Worm (Caenorhabditis elegans): ENCODE results near the gene hot-9.

The hot-9 gene

DNA sequence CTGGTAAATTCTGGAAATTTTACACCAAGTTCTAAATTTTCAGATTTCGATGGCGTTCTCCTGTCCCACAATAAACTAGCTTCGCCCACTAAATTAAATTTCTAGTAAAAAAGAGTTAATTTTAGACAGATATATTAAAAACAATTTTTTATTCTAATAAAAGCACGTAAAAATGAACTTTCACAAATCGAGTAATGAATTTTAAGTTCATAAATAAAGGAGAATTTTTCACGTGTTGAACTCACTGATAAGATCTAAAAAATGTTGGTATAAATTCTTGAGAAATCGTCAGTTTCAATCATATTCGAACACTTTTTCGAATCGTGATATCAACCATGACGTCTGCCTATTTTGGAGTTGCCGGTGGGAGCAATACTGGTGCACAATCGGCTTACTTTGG is 49.4 kb downstream of the hot-9 start, which contains the start of gene ssq-2:
Gene ssq-2, plus strand, starts transcription at position 301 of the 400 bp plus-strand sequence.
- TF ChIP-seq xbp-1 (tag; optimal IDR thresholded peaks at IDR 0.05) (no peak), nhr-76 (tag; optimal IDR thresholded peaks at IDR 0.05) (no peak), ceh-82 (tag; optimal IDR thresholded peaks at IDR 0.05) (no peak), mab-9 (GFP tag; IDR thresholded peaks at IDR 0.05) (no peak), unc-130 (tag; optimal IDR thresholded peaks at IDR 0.05) (no peak), jun-1 (tag; optimal IDR thresholded peaks at IDR 0.05) (no peak), lin-35 (GFP tag; optimal IDR thresholded peaks at IDR 0.05) (no peak), nhr-237 (tag; optimal IDR thresholded peaks at IDR 0.05) (no peak), aha-1 (tag; optimal IDR thresholded peaks at IDR 0.05) (no peak), ztf-4 (tag; optimal IDR thresholded peaks at IDR 0.05) (no peak), fos-1 (tag; optimal IDR thresholded peaks at IDR 0.05) (no peak), nhr-20 (tag; optimal IDR thresholded peaks at IDR 0.05) (no peak), lin-13 (GFP tag; optimal IDR thresholded peaks at IDR 0.05) (no peak), elt-2 (tag; optimal IDR thresholded peaks at IDR 0.05) (no peak), sptf-1 (tag; optimal IDR thresholded peaks at IDR 0.05) (no peak), nhr-28 (tag; optimal IDR thresholded peaks at IDR 0.05) (no peak), pax-3 (tag; optimal IDR thresholded peaks at IDR 0.05) (no peak)

- TF ChIP-seq lin-15B (tag; optimal IDR thresholded peaks at IDR 0.05): no peak
- no peak for TF ChIP-seq sptf-1 (tag; optimal IDR thresholded peaks at IDR 0.05)
- TF ChIP-seq ceh-82 (tag; optimal IDR thresholded peaks at IDR 0.05): no peak
- TF ChIP-seq ceh-90 (tag; optimal IDR thresholded peaks at IDR 0.05): no peak
- no peak for TF ChIP-seq fkh-10 (GFP tag; optimal IDR thresholded peaks at IDR 0.05)
- no peak for TF ChIP-seq nhr-47 (tag; optimal IDR thresholded peaks at IDR 0.05)
- no peak for TF ChIP-seq alr-1 (tag; optimal IDR thresholded peaks at IDR 0.05; ENCODE audit: borderline replicate concordance)
- no peak for TF ChIP-seq grh-1 (GFP tag; IDR thresholded peaks at IDR 0.05)
- TF ChIP-seq Y116A8C.19 (tag; optimal IDR thresholded peaks at IDR 0.05; ENCODE audit: borderline replicate concordance): no peak
- no peak for TF ChIP-seq nhr-76 (tag; optimal IDR thresholded peaks at IDR 0.05)
- no peak for TF ChIP-seq blmp-1 (tag; optimal IDR thresholded peaks at IDR 0.05)
- no peak for TF ChIP-seq unc-62 (GFP tag; optimal IDR thresholded peaks at IDR 0.05)
Observed at ce11 chrIV:4993128-4993527, 52.2 kb downstream of the hot-9 start.

ce11 chrIV:4992089-4992488 is 53.2 kb downstream of the hot-9 start, which contains the start of gene str-162:
Gene str-162 (plus strand): TSS chrIV:4992389.
- TF ChIP-seq irx-1 (tag; optimal IDR thresholded peaks at IDR 0.05): no peak
- no peak for TF ChIP-seq elt-3 (tag; optimal IDR thresholded peaks at IDR 0.05)
- TF ChIP-seq snpc-4 (tag; optimal IDR thresholded peaks at IDR 0.05): no peak
- no peak for TF ChIP-seq snu-23 (GFP tag; optimal IDR thresholded peaks at IDR 0.05)
- no peak for TF ChIP-seq sptf-1 (tag; optimal IDR thresholded peaks at IDR 0.05)
- TF ChIP-seq nhr-90 (tag; optimal IDR thresholded peaks at IDR 0.05; ENCODE audit: poor library complexity): no peak
- no peak for TF ChIP-seq tlp-1 (tag; optimal IDR thresholded peaks at IDR 0.05)
- TF ChIP-seq unc-130 (tag; optimal IDR thresholded peaks at IDR 0.05): no peak
- no peak for TF ChIP-seq hpl-2 (GFP tag; optimal IDR thresholded peaks at IDR 0.05)
- no peak for TF ChIP-seq unc-98 (GFP tag; IDR thresholded peaks at IDR 0.05)
- TF ChIP-seq ceh-63 (GFP tag; optimal IDR thresholded peaks at IDR 0.05): no peak
- no peak for TF ChIP-seq unc-30 (tag; optimal IDR thresholded peaks at IDR 0.05)
- TF ChIP-seq skn-1 (tag; optimal IDR thresholded peaks at IDR 0.05): no peak
- TF ChIP-seq nhr-84 (tag; optimal IDR thresholded peaks at IDR 0.05): no peak
- TF ChIP-seq efl-3 (GFP tag; optimal IDR thresholded peaks at IDR 0.05): no peak

Measured in whole organism, L1 larva.